Fruit fly (Drosophila melanogaster) whole organism, embryonic: ENCODE measurements around the gene Pde11.

Experiments
- ATbp ChIP-seq: fragments of 200-800 bp; sonication (Bioruptor generic); optimal IDR thresholded peaks from 2 replicates; lab custom pipeline; 2017; ENCODE audit warnings: missing biosample characterization, mild to moderate bottlenecking, missing genetic modification characterization, missing genetic modification reagents
- Bgb ChIP-seq: fragments of 200-800 bp; sonication (Bioruptor generic); IDR thresholded peaks from 2 replicates; pipeline ENCODE4 v1.3.6; 2022; ENCODE audit warnings: missing biosample characterization, missing genetic modification characterization; ENCODE audit not compliant: partially characterized antibody
- CG10462 ChIP-seq: fragments of 200-800 bp; sonication (Bioruptor generic); optimal IDR thresholded peaks from 2 replicates; lab custom pipeline; 2016; ENCODE audit warnings: missing biosample characterization, missing genetic modification characterization
- CG11247 ChIP-seq: fragments of 200-800 bp; sonication (Bioruptor generic); IDR thresholded peaks from 2 replicates; pipeline ENCODE4 v1.3.6; 2022; ENCODE audit warnings: missing biosample characterization, missing genetic modification characterization
- CG11398 ChIP-seq: fragments of 200-800 bp; sonication (Bioruptor generic); optimal IDR thresholded peaks from 2 replicates; lab custom pipeline; 2016; ENCODE audit warnings: missing biosample characterization, missing genetic modification characterization
- CG11456 ChIP-seq: fragments of 200-800 bp; sonication (Bioruptor generic); IDR thresholded peaks from 3 replicates; pipeline ENCODE4 v1.3.6; 2022; ENCODE audit warnings: missing biosample characterization, missing genetic modification characterization
- CG14441 ChIP-seq: fragments of 200-800 bp; sonication (Bioruptor generic); IDR thresholded peaks from 2 replicates; pipeline ENCODE4 v1.3.6; 2022; ENCODE audit warnings: missing biosample characterization, missing genetic modification characterization
- CG1602 ChIP-seq: fragments of 200-800 bp; sonication (Bioruptor generic); optimal IDR thresholded peaks from 3 replicates; lab custom pipeline; 2016; ENCODE audit warnings: missing biosample characterization, missing genetic modification characterization
- CG1647 ChIP-seq: fragments of 200-800 bp; sonication (Bioruptor generic); optimal IDR thresholded peaks from 3 replicates; lab custom pipeline; 2016; ENCODE audit warnings: missing biosample characterization, missing genetic modification characterization
- CG17829 ChIP-seq: fragments of 200-800 bp; optimal IDR thresholded peaks from 2 replicates; lab custom pipeline; 2019; ENCODE audit warnings: missing biosample characterization, mild to moderate bottlenecking, missing genetic modification characterization, moderate library complexity
- CG1792 ChIP-seq: fragments of 200-800 bp; sonication (Bioruptor generic); optimal IDR thresholded peaks from 2 replicates; lab custom pipeline; 2016; ENCODE audit warnings: missing biosample characterization, missing genetic modification characterization
- CG1832 ChIP-seq: fragments of 200-800 bp; sonication (Bioruptor generic); optimal IDR thresholded peaks from 2 replicates; lab custom pipeline; 2017; ENCODE audit warnings: missing biosample characterization, mild to moderate bottlenecking, missing genetic modification characterization, inconsistent platforms
- CG2202 ChIP-seq: fragments of 200-800 bp; sonication (Bioruptor generic); optimal IDR thresholded peaks from 2 replicates; lab custom pipeline; 2018; ENCODE audit warnings: missing biosample characterization, mild to moderate bottlenecking, missing genetic modification characterization
- CG31441 ChIP-seq: fragments of 200-800 bp; sonication (Bioruptor generic); IDR thresholded peaks from 2 replicates; pipeline ENCODE4 v1.3.6; 2022; ENCODE audit warnings: missing biosample characterization, missing genetic modification characterization
- CG32772 ChIP-seq: fragments of 200-800 bp; sonication (Bioruptor generic); IDR thresholded peaks from 2 replicates; pipeline ENCODE4 v1.3.6; 2022; ENCODE audit warnings: missing biosample characterization, missing genetic modification characterization
- CG34224 ChIP-seq: fragments of 200-800 bp; sonication (Bioruptor generic); IDR thresholded peaks from 3 replicates; pipeline ENCODE4 v1.3.6; 2022; ENCODE audit warnings: missing biosample characterization, missing genetic modification characterization; ENCODE audit not compliant: partially characterized antibody
- CG3995 ChIP-seq: fragments of 200-800 bp; sonication (Bioruptor generic); optimal IDR thresholded peaks from 3 replicates; lab custom pipeline; 2016; ENCODE audit warnings: missing biosample characterization, missing genetic modification characterization
- CG4854 ChIP-seq: fragments of 200-800 bp; sonication (Bioruptor generic); optimal IDR thresholded peaks from 2 replicates; lab custom pipeline; 2016; ENCODE audit warnings: missing biosample characterization, missing genetic modification characterization, inconsistent platforms
- CG6254 ChIP-seq: fragments of 200-800 bp; sonication (Bioruptor generic); optimal IDR thresholded peaks from 3 replicates; lab custom pipeline; 2017; ENCODE audit warnings: mild to moderate bottlenecking, missing biosample characterization, missing genetic modification reagents, missing genetic modification characterization
- CG7372 ChIP-seq: fragments of 200-800 bp; sonication (Bioruptor generic); IDR thresholded peaks from 2 replicates; pipeline ENCODE4 v1.3.6; 2022; ENCODE audit warnings: missing biosample characterization, missing genetic modification characterization
- CG7745 ChIP-seq: fragments of 200-800 bp; sonication (Bioruptor generic); optimal IDR thresholded peaks from 2 replicates; lab custom pipeline; 2018; ENCODE audit warnings: missing biosample characterization, mild to moderate bottlenecking, missing genetic modification characterization, moderate library complexity
- CG7987 ChIP-seq: fragments of 200-800 bp; sonication (Bioruptor generic); optimal IDR thresholded peaks from 2 replicates; lab custom pipeline; 2018; ENCODE audit warnings: missing biosample characterization, mild to moderate bottlenecking, missing genetic modification characterization, moderate library complexity
- CG8281 ChIP-seq: fragments of 200-800 bp; sonication (Bioruptor generic); optimal IDR thresholded peaks from 2 replicates; lab custom pipeline; 2018; ENCODE audit warnings: missing biosample characterization, mild to moderate bottlenecking, missing genetic modification characterization, moderate library complexity
- CG9215 ChIP-seq: fragments of 200-800 bp; sonication (Bioruptor generic); IDR thresholded peaks from 2 replicates; pipeline ENCODE4 v1.3.6; 2022; ENCODE audit warnings: missing biosample characterization, missing genetic modification characterization
- Dip3 ChIP-seq: fragments of 200-800 bp; sonication (Bioruptor generic); optimal IDR thresholded peaks from 3 replicates; lab custom pipeline; 2016; ENCODE audit warnings: missing biosample characterization, missing genetic modification characterization
- Ets65A ChIP-seq: fragments of 200-800 bp; sonication (Bioruptor generic); peaks from one replicate; lab custom pipeline; 2016; ENCODE audit warnings: missing biosample characterization, missing genetic modification characterization
- H15 ChIP-seq: fragments of 200-800 bp; sonication (Bioruptor generic); IDR thresholded peaks from 3 replicates; pipeline ENCODE4 v1.3.6; 2022; ENCODE audit warnings: missing biosample characterization, missing genetic modification characterization
- H2.0 ChIP-seq: fragments of 200-800 bp; sonication (Bioruptor generic); IDR thresholded peaks from 2 replicates; pipeline ENCODE4 v1.3.6; 2022; ENCODE audit warnings: missing biosample characterization, missing genetic modification characterization
- HLH4C ChIP-seq: fragments of 200-800 bp; sonication (Bioruptor generic); IDR thresholded peaks from 3 replicates; pipeline ENCODE4 v1.3.6; 2022; ENCODE audit warnings: missing biosample characterization, missing genetic modification characterization; ENCODE audit not compliant: partially characterized antibody
- NK7.1 ChIP-seq: fragments of 200-800 bp; sonication (Bioruptor generic); optimal IDR thresholded peaks from 3 replicates; lab custom pipeline; 2016; ENCODE audit warnings: missing biosample characterization, missing genetic modification characterization
- Pdp1 ChIP-seq, 2 experiments: fragments of 200-800 bp; sonication (Bioruptor generic); optimal IDR thresholded peaks; 3 replicates each; lab custom pipeline; 2016; ENCODE audit warnings: missing biosample characterization in 2 of 2, missing genetic modification characterization in 2 of 2, mild to moderate bottlenecking in 1 of 2, moderate library complexity in 1 of 2
- Rx ChIP-seq: fragments of 200-800 bp; sonication (Bioruptor generic); IDR thresholded peaks from 2 replicates; pipeline ENCODE4 v1.3.6; 2022; ENCODE audit warnings: missing biosample characterization, missing genetic modification characterization
- Sox102F ChIP-seq: fragments of 200-800 bp; sonication (Bioruptor generic); optimal IDR thresholded peaks from 2 replicates; lab custom pipeline; 2018; ENCODE audit warnings: missing biosample characterization, mild to moderate bottlenecking, missing genetic modification characterization, moderate library complexity
- Sry-δ ChIP-seq: fragments of 200-800 bp; sonication (Bioruptor generic); optimal IDR thresholded peaks from 2 replicates; lab custom pipeline; 2016; ENCODE audit warnings: missing biosample characterization, missing genetic modification characterization
- Vsx1 ChIP-seq: fragments of 200-800 bp; sonication (Bioruptor generic); optimal IDR thresholded peaks from 2 replicates; lab custom pipeline; 2017; ENCODE audit warnings: missing biosample characterization, mild to moderate bottlenecking, missing genetic modification characterization, missing genetic modification reagents
- caup ChIP-seq: fragments of 200-800 bp; sonication (Bioruptor generic); optimal IDR thresholded peaks from 3 replicates; lab custom pipeline; 2017; ENCODE audit warnings: missing biosample characterization, mild to moderate bottlenecking, missing genetic modification characterization, moderate library complexity; ENCODE audit not compliant: severe bottlenecking
- esg ChIP-seq: fragments of 200-800 bp; sonication (Bioruptor generic); conservative IDR thresholded peaks from 2 replicates; pipeline ENCODE4 v1.3.6; 2022; ENCODE audit warnings: missing biosample characterization, missing genetic modification characterization
- hkb ChIP-seq, 2 experiments: fragments of 200-800 bp in 1 of 2; fragments of >200 bp in 1 of 2; sonication (Bioruptor generic) in 1 of 2; IDR thresholded peaks in 1 of 2; optimal IDR thresholded peaks in 1 of 2; 2 replicates each; pipeline versions ENCODE4 v1.3.6 to Lab custom; 2017 to 2022; ENCODE audit warnings: missing biosample characterization in 1 of 2, missing genetic modification characterization in 1 of 2
- insv ChIP-seq, 2 experiments: fragments of 200-800 bp; sonication (Bioruptor generic); optimal IDR thresholded peaks; 3 replicates each; lab custom pipeline; 2016 to 2018; ENCODE audit warnings: missing biosample characterization in 2 of 2, missing genetic modification characterization in 2 of 2
- jumu ChIP-seq: fragments of 200-800 bp; sonication (Bioruptor generic); optimal IDR thresholded peaks from 3 replicates; lab custom pipeline; 2016; ENCODE audit warnings: missing biosample characterization, missing genetic modification characterization
- klu ChIP-seq: fragments of 200-800 bp; sonication (Bioruptor generic); IDR thresholded peaks from 2 replicates; pipeline ENCODE4 v1.3.6; 2022; ENCODE audit warnings: missing biosample characterization, missing genetic modification characterization
- lmd ChIP-seq: fragments of 200-800 bp; sonication (Bioruptor generic); IDR thresholded peaks from 2 replicates; pipeline ENCODE4 v1.3.6; 2022; ENCODE audit warnings: missing biosample characterization, missing genetic modification characterization
- org-1 ChIP-seq: fragments of 200-800 bp; sonication (Bioruptor generic); optimal IDR thresholded peaks from 2 replicates; lab custom pipeline; 2017; ENCODE audit warnings: missing biosample characterization, missing genetic modification characterization
- pfk ChIP-seq: fragments of 200-800 bp; sonication (Bioruptor generic); optimal IDR thresholded peaks from 2 replicates; lab custom pipeline; 2018; ENCODE audit warnings: missing biosample characterization, mild to moderate bottlenecking, missing genetic modification characterization, moderate library complexity
- sens-2 ChIP-seq: fragments of 200-800 bp; sonication (Bioruptor generic); IDR thresholded peaks from 2 replicates; pipeline ENCODE4 v1.3.6; 2022; ENCODE audit warnings: missing biosample characterization, missing genetic modification characterization
- stwl ChIP-seq: fragments of 200-800 bp; sonication (Bioruptor generic); optimal IDR thresholded peaks from 3 replicates; lab custom pipeline; 2018; ENCODE audit warnings: missing biosample characterization, mild to moderate bottlenecking, missing genetic modification characterization, moderate library complexity
- trem ChIP-seq: fragments of 200-800 bp; optimal IDR thresholded peaks from 3 replicates; lab custom pipeline; 2019; ENCODE audit warnings: missing biosample characterization, mild to moderate bottlenecking, missing genetic modification characterization, moderate library complexity
- unc-4 ChIP-seq: fragments of 200-800 bp; sonication (Bioruptor generic); IDR thresholded peaks from 2 replicates; pipeline ENCODE4 v1.3.6; 2022; ENCODE audit warnings: missing biosample characterization, missing genetic modification characterization; ENCODE audit not compliant: partially characterized antibody

Pde11 gene

DNA sequence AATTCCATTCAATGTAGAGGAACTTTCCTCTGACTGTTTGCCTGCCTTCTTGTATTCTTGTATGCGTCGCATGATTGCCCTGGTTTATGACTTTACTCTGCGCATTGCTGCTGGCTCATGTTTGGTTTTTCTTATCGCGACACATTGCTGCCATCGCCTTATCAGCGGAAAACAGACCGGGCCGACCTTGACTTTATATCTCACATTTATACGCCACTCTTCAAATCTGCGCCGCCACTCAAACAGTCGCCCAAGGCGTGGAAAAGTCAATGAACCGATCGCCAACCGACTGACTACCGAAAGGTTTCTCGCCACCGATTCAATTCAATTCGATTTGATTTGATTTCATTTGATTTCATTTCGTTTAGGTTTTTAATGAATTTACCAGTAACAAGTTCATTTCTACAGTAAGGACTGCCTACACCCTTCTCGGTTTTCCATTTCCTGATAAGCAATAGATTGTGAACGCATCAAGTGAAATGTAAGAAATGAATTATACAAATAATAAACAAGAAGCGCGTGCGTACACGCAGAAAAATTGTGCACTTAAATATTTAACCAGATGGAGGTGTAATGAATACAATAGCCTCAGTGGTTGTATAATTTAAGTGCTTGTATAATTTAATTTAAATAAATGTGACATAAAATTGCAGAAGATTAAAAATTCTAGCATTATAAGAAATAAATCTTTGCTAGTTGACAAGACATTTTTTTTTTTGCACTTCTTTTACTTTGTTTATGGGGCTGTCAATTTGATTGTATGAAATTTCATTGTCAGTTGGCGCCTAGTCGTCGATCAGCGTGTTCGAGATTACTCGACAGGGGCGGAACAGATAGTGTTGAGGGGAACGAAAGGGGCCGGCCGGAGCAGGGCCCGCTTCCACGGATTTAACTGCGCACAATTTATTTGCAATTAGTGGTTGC lies 23.6 kb downstream of the Pde11 start (continued):
- no peak for TF ChIP-seq CG14441
- no peak for TF ChIP-seq trem (tag; lab: Kevin White, UChicago)
- no peak for TF ChIP-seq stwl (tag; lab: Kevin White, UChicago)
- TF ChIP-seq caup (GFP tag; lab: Kevin White, UChicago): peak; percentile 27
- peak; percentile 52; the same call in 1 of the 2 replicates for TF ChIP-seq sens-2 (GFP tag; lab: Robert Waterston, UW)
- no peak for TF ChIP-seq CG9215 (GFP tag; lab: Robert Waterston, UW)
- TF ChIP-seq CG7745 (tag; lab: Kevin White, UChicago): no peak
- TF ChIP-seq hkb (optimal IDR thresholded peaks at IDR 0.05; lab: Kevin White, UChicago): no peak
- TF ChIP-seq hkb (GFP tag; IDR thresholded peaks at IDR 0.05; lab: Robert Waterston, UW): no peak
- no peak for TF ChIP-seq insv (GFP tag; optimal IDR thresholded peaks at IDR 0.05; lab: Kevin White, UChicago)
- no peak for TF ChIP-seq Rx (GFP tag; lab: Robert Waterston, UW)
- no peak for TF ChIP-seq jumu (GFP tag; lab: Kevin White, UChicago)
- TF ChIP-seq Dip3 (GFP tag; lab: Kevin White, UChicago): peak; percentile 2
- no peak for TF ChIP-seq NK7.1 (GFP tag; lab: Kevin White, UChicago)
- no peak for TF ChIP-seq unc-4 (GFP tag; lab: Robert Waterston, UW)
- no peak for TF ChIP-seq esg (GFP tag; lab: Robert Waterston, UW)
- no peak for TF ChIP-seq H2.0
- TF ChIP-seq CG1792 (GFP tag; lab: Kevin White, UChicago): no peak
- TF ChIP-seq CG11247 (GFP tag; lab: Robert Waterston, UW): 0 out of 2 replicates have a peak, but pooled peaks have one; percentile 16
- peak; percentile 44 for TF ChIP-seq CG7987
- no peak for TF ChIP-seq CG8281
- peak; percentile 47; the same call in 1 of the 2 replicates for TF ChIP-seq Bgb (GFP tag; lab: Robert Waterston, UW)
- TF ChIP-seq CG32772 (GFP tag; lab: Robert Waterston, UW): no peak
- TF ChIP-seq klu: no peak
- no peak for TF ChIP-seq ATbp (GFP tag; lab: Kevin White, UChicago)
- no peak for TF ChIP-seq CG34224 (GFP tag; lab: Robert Waterston, UW)
- no peak for TF ChIP-seq CG1647 (GFP tag; lab: Kevin White, UChicago)
- no peak for TF ChIP-seq CG4854 (GFP tag; lab: Kevin White, UChicago)
- no peak for TF ChIP-seq CG11456 (GFP tag; lab: Robert Waterston, UW)
- TF ChIP-seq CG2202 (tag; lab: Kevin White, UChicago): no peak
- TF ChIP-seq H15 (GFP tag; lab: Robert Waterston, UW): no peak
- TF ChIP-seq CG11398 (GFP tag; lab: Kevin White, UChicago): no peak
- no peak for TF ChIP-seq HLH4C (GFP tag; lab: Robert Waterston, UW)
- TF ChIP-seq Pdp1 (GFP tag; optimal IDR thresholded peaks at IDR 0.05; lab: Kevin White, UChicago): peak in 1 of 2 experiments; percentile 33
- TF ChIP-seq lmd (GFP tag; lab: Robert Waterston, UW): peak; percentile 30; the same call in 1 of the 2 replicates
- TF ChIP-seq Vsx1 (GFP tag; lab: Kevin White, UChicago): no peak
- TF ChIP-seq Sox102F: peak; percentile 58
- no peak for TF ChIP-seq CG1832
- TF ChIP-seq pfk (GFP tag; lab: Kevin White, UChicago): no peak
- no peak for TF ChIP-seq CG6254 (GFP tag; lab: Kevin White, UChicago)
- TF ChIP-seq CG31441 (GFP tag; lab: Robert Waterston, UW): peak; percentile 41; the same call in 1 of the 2 replicates
- no peak for TF ChIP-seq CG3995 (GFP tag; lab: Kevin White, UChicago)
- no peak for TF ChIP-seq CG7372 (GFP tag; lab: Robert Waterston, UW)
- TF ChIP-seq org-1 (GFP tag; lab: Kevin White, UChicago): peak; percentile 47
- TF ChIP-seq Ets65A (GFP tag; lab: Kevin White, UChicago): no peak
- TF ChIP-seq Sry-δ (GFP tag; lab: Kevin White, UChicago): no peak
- TF ChIP-seq CG17829: no peak
- no peak for TF ChIP-seq CG1602 (GFP tag; lab: Kevin White, UChicago)
- TF ChIP-seq CG10462 (GFP tag; lab: Kevin White, UChicago): no peak
